Worm (Caenorhabditis elegans) whole organism, early embryonic: ENCODE data around the gene T22F3.12.

Source experiments
- ama-1 ChIP-seq: fragments of 150-350 bp; optimal IDR thresholded peaks from 2 replicates; lab custom pipeline; 2014
- flt-1 ChIP-seq: fragments of 200-800 bp; sonication (Bioruptor generic); IDR thresholded peaks from 2 replicates; pipeline ENCODE4 v1.3.6; 2022; ENCODE audit warnings: missing genetic modification characterization, missing compliant biosample characterization
- hnd-1 ChIP-seq: sonication (generic microtip); optimal IDR thresholded peaks from 2 replicates; lab custom pipeline; 2016; ENCODE audit warnings: missing genetic modification characterization, missing compliant biosample characterization
- tbx-11 ChIP-seq: fragments of 200-800 bp; sonication (Bioruptor generic); IDR thresholded peaks from 2 replicates; pipeline ENCODE4 v1.3.6; 2022; ENCODE audit warnings: missing genetic modification characterization, missing compliant biosample characterization

ce11 chrV:3546517-3546916 lies 45.5 kb downstream of the T22F3.12 start, which contains the start of gene srbc-68:
- no peak for TF ChIP-seq flt-1 (GFP tag; lab: Robert Waterston, UW)
- TF ChIP-seq ama-1 (lab: Kevin White, UChicago) = no peak
- no peak for TF ChIP-seq hnd-1
- no peak for TF ChIP-seq tbx-11 (GFP tag; lab: Robert Waterston, UW)
